Comparison of ENCODE assay signal across 3 worm cellular contexts in genomic region chrV:381227-381950, ce11.
TF ChIP-seq lines count a peak whose summit lies in the region.

TSS of gene ZK6.8 (plus strand) at chrV:381908.

TF ChIP-seq in whole organism, L1 larva, 84 proteins besides CTCF, POLR2A, EP300 and RAD21 (continued from another document and continues in another):
- TF ChIP-seq zag-1 (tag; optimal IDR thresholded peaks at IDR 0.05; lab: Kevin White, UChicago) (no peak), isw-1 (GFP tag; IDR thresholded peaks at IDR 0.05; lab: Robert Waterston, UW) (no peak), unc-86 (tag; optimal IDR thresholded peaks at IDR 0.05; lab: Kevin White, UChicago) (no peak), Y116A8C.19 (tag; optimal IDR thresholded peaks at IDR 0.05; lab: Kevin White, UChicago; ENCODE audit: borderline replicate concordance) (no peak), swsn-7 (tag; optimal IDR thresholded peaks at IDR 0.05; lab: Kevin White, UChicago) (no peak), efl-3 (GFP tag; optimal IDR thresholded peaks at IDR 0.05; lab: Kevin White, UChicago) (no peak), mef-2 (tag; optimal IDR thresholded peaks at IDR 0.05; lab: Kevin White, UChicago) (no peak), sox-4 (tag; optimal IDR thresholded peaks at IDR 0.05; lab: Kevin White, UChicago) (no peak), hlh-4 (tag; optimal IDR thresholded peaks at IDR 0.05; lab: Kevin White, UChicago) (no peak), pag-3 (tag; optimal IDR thresholded peaks at IDR 0.05; lab: Kevin White, UChicago; ENCODE audit: borderline replicate concordance, insufficient read depth) (no peak), mep-1 (tag; optimal IDR thresholded peaks at IDR 0.05; lab: Kevin White, UChicago) (no peak), nhr-20 (tag; optimal IDR thresholded peaks at IDR 0.05; lab: Kevin White, UChicago) (peak; percentile 90), nhr-28 (tag; optimal IDR thresholded peaks at IDR 0.05; lab: Kevin White, UChicago) (no peak), ceh-88 (GFP tag; IDR thresholded peaks at IDR 0.05; lab: Robert Waterston, UW) (no peak), irx-1 (tag; optimal IDR thresholded peaks at IDR 0.05; lab: Kevin White, UChicago) (no peak), nhr-90 (tag; optimal IDR thresholded peaks at IDR 0.05; lab: Kevin White, UChicago; ENCODE audit: poor library complexity) (peak; percentile 79), egl-13 (tag; optimal IDR thresholded peaks at IDR 0.05; lab: Kevin White, UChicago) (no peak), pax-3 (tag; optimal IDR thresholded peaks at IDR 0.05; lab: Kevin White, UChicago) (no peak), rnt-1 (tag; optimal IDR thresholded peaks at IDR 0.05; lab: Kevin White, UChicago) (no peak), alr-1 (tag; optimal IDR thresholded peaks at IDR 0.05; lab: Kevin White, UChicago; ENCODE audit: borderline replicate concordance) (no peak), ceh-63 (GFP tag; optimal IDR thresholded peaks at IDR 0.05; lab: Kevin White, UChicago) (no peak), hpl-2 (GFP tag; optimal IDR thresholded peaks at IDR 0.05; lab: Kevin White, UChicago) (no peak), lin-14 (GFP tag; optimal IDR thresholded peaks at IDR 0.05; lab: Kevin White, UChicago) (peak; percentile 97), lin-13 (GFP tag; optimal IDR thresholded peaks at IDR 0.05; lab: Kevin White, UChicago) (no peak), ceh-8 (GFP tag; optimal IDR thresholded peaks at IDR 0.05; lab: Kevin White, UChicago) (no peak), nhr-85 (tag; lab: Kevin White, UChicago) (peak; percentile 99), unc-98 (GFP tag; IDR thresholded peaks at IDR 0.05; lab: Robert Waterston, UW) (no peak), elt-2 (tag; optimal IDR thresholded peaks at IDR 0.05; lab: Kevin White, UChicago) (no peak), ama-1 (optimal IDR thresholded peaks at IDR 0.05; lab: Kevin White, UChicago) (no peak), ceh-90 (tag; optimal IDR thresholded peaks at IDR 0.05; lab: Kevin White, UChicago) (no peak), xbp-1 (tag; optimal IDR thresholded peaks at IDR 0.05; lab: Kevin White, UChicago) (no peak), nhr-71 (tag; optimal IDR thresholded peaks at IDR 0.05; lab: Kevin White, UChicago) (peak; percentile 79), lin-35 (GFP tag; optimal IDR thresholded peaks at IDR 0.05; lab: Kevin White, UChicago) (peak in 1 of 2 experiments; percentile 67), hlh-17 (GFP tag; optimal IDR thresholded peaks at IDR 0.05; lab: Kevin White, UChicago; ENCODE audit: borderline replicate concordance) (no peak), nhr-12 (tag; optimal IDR thresholded peaks at IDR 0.05; lab: Kevin White, UChicago) (no peak), snpc-4 (tag; optimal IDR thresholded peaks at IDR 0.05; lab: Kevin White, UChicago) (no peak), aly-2 (tag; optimal IDR thresholded peaks at IDR 0.05; lab: Kevin White, UChicago) (no peak), nhr-77 (tag; optimal IDR thresholded peaks at IDR 0.05; lab: Kevin White, UChicago) (no peak), mab-9 (GFP tag; IDR thresholded peaks at IDR 0.05; lab: Robert Waterston, UW) (no peak), mdl-1 (tag; optimal IDR thresholded peaks at IDR 0.05; lab: Kevin White, UChicago) (peak in 1 of 2 experiments; percentile 77), ceh-82 (tag; optimal IDR thresholded peaks at IDR 0.05; lab: Kevin White, UChicago) (no peak), unc-30 (tag; optimal IDR thresholded peaks at IDR 0.05; lab: Kevin White, UChicago) (no peak), sup-37 (GFP tag; optimal IDR thresholded peaks at IDR 0.05; lab: Kevin White, UChicago) (no peak), fos-1 (tag; optimal IDR thresholded peaks at IDR 0.05; lab: Kevin White, UChicago) (no peak), nhr-11 (tag; optimal IDR thresholded peaks at IDR 0.05; lab: Kevin White, UChicago) (no peak), sptf-1 (tag; optimal IDR thresholded peaks at IDR 0.05; lab: Kevin White, UChicago) (no peak)

TF ChIP-seq in whole organism, L2 larva, 48 proteins besides CTCF, POLR2A, EP300 and RAD21 (continued from another document):
- peak; percentile 77 for TF ChIP-seq egl-27 (tag; optimal IDR thresholded peaks at IDR 0.05; lab: Kevin White, UChicago)

TF ChIP-seq in whole organism, L4 larva, 104 proteins besides CTCF, POLR2A, EP300 and RAD21 (continued from another document):
- no peak for TF ChIP-seq pha-4 (GFP tag; IDR thresholded peaks at IDR 0.05; lab: Robert Waterston, UW)
- no peak for TF ChIP-seq pha-4 (tag; optimal IDR thresholded peaks at IDR 0.05; lab: Kevin White, UChicago)
- no peak for TF ChIP-seq dmd-9 (GFP tag; IDR thresholded peaks at IDR 0.05; lab: Robert Waterston, UW)
- no peak for TF ChIP-seq egl-27 (tag; optimal IDR thresholded peaks at IDR 0.05; lab: Kevin White, UChicago)
- no peak for TF ChIP-seq ztf-11 (tag; optimal IDR thresholded peaks at IDR 0.05; lab: Kevin White, UChicago)
- TF ChIP-seq unc-62 (GFP tag; optimal IDR thresholded peaks at IDR 0.05 in 1 of 2; lab: Kevin White, UChicago): peak in 1 of 2 experiments; percentile 93
- no peak for TF ChIP-seq unc-62 (tag; optimal IDR thresholded peaks at IDR 0.05; lab: Kevin White, UChicago)
- peak; percentile 82 for TF ChIP-seq cey-2 (tag; optimal IDR thresholded peaks at IDR 0.05; lab: Kevin White, UChicago; ENCODE audit: borderline replicate concordance, insufficient read depth)
- no peak for TF ChIP-seq spr-3 (GFP tag; optimal IDR thresholded peaks at IDR 0.05; lab: Kevin White, UChicago)
- TF ChIP-seq dve-1 (tag; optimal IDR thresholded peaks at IDR 0.05; lab: Kevin White, UChicago; ENCODE audit: insufficient read depth): peak; percentile 48
